Worm (Caenorhabditis elegans): ENCODE results near the gene F22E5.1.
"Not testable (repeated sequence)": the region's sequence is repeated elsewhere in the genome, so short reads cannot be mapped to it uniquely, and the experiment has no call there.

Gene F22E5.1

ce11 chrII:2639401-2640088 is 34.0 kb upstream of the F22E5.1 start, which contains the start of gene F22E5.8:
F22E5.8 (plus strand) TSS chrII:2640038.
- TF ChIP-seq pes-1 (GFP tag; IDR thresholded peaks at IDR 0.05): 0 out of 2 replicates have a peak, but pooled peaks have one; percentile 10
- peak; percentile 58 for TF ChIP-seq ceh-36 (tag; optimal IDR thresholded peaks at IDR 0.05)

ce11 chrII:2640982-2641381 is 32.6 kb upstream of the F22E5.1 start, which contains the start of gene F22E5.23:
F22E5.23 (plus strand) TSS chrII:2641282.
- TF ChIP-seq B0310.2 (tag; optimal IDR thresholded peaks at IDR 0.05): no peak
- no peak for TF ChIP-seq ceh-13 (GFP tag; optimal IDR thresholded peaks at IDR 0.05)
- no peak for TF ChIP-seq F13C5.2 (tag; optimal IDR thresholded peaks at IDR 0.05)
- TF ChIP-seq hmbx-1 (tag; optimal IDR thresholded peaks at IDR 0.05): no peak
- TF ChIP-seq tra-4 (tag; optimal IDR thresholded peaks at IDR 0.05): no peak
- no peak for TF ChIP-seq pes-1 (GFP tag; IDR thresholded peaks at IDR 0.05)
- TF ChIP-seq sea-1 (GFP tag; conservative IDR thresholded peaks at IDR 0.05): no peak
- no peak for TF ChIP-seq hnd-1 (tag; optimal IDR thresholded peaks at IDR 0.05)
- TF ChIP-seq ets-7 (tag; optimal IDR thresholded peaks at IDR 0.05): no peak
- no peak for TF ChIP-seq hmg-4 (GFP tag; optimal IDR thresholded peaks at IDR 0.05)

- no peak for TF ChIP-seq hmbx-1 (tag; optimal IDR thresholded peaks at IDR 0.05)
- no peak for TF ChIP-seq ets-7 (tag; optimal IDR thresholded peaks at IDR 0.05)
- TF ChIP-seq sea-1 (GFP tag; conservative IDR thresholded peaks at IDR 0.05): no peak
- TF ChIP-seq tra-4 (tag; optimal IDR thresholded peaks at IDR 0.05): no peak
Measured at ce11 chrII:2641777-2642176, 31.8 kb upstream of the F22E5.1 start, which contains the start of gene F22E5.7. F22E5.7 (plus strand) TSS chrII:2642077.

ce11 chrII:2644498-2644897 is 29.1 kb upstream of the F22E5.1 start, which contains the start of gene F22E5.11:
F22E5.11 (minus strand) TSS chrII:2644598.
- TF ChIP-seq hmg-4 (GFP tag; optimal IDR thresholded peaks at IDR 0.05) (no peak), ceh-36 (tag; optimal IDR thresholded peaks at IDR 0.05) (no peak), ets-7 (tag; optimal IDR thresholded peaks at IDR 0.05) (no peak), tbx-37 (GFP tag; conservative IDR thresholded peaks at IDR 0.05) (no peak), B0310.2 (tag; optimal IDR thresholded peaks at IDR 0.05) (no peak), F13C5.2 (tag; optimal IDR thresholded peaks at IDR 0.05) (no peak), tra-4 (tag; optimal IDR thresholded peaks at IDR 0.05) (no peak), ceh-13 (GFP tag; optimal IDR thresholded peaks at IDR 0.05) (no peak), scrt-1 (GFP tag; IDR thresholded peaks at IDR 0.05) (no peak), hmbx-1 (tag; optimal IDR thresholded peaks at IDR 0.05) (no peak)

ce11 chrII:2646756-2647155 is 26.8 kb upstream of the F22E5.1 start, which contains the start of gene F22E5.12:
F22E5.12 (minus strand) TSS chrII:2646856.
- not testable (repeated sequence) for TF ChIP-seq ceh-36 (tag; optimal IDR thresholded peaks at IDR 0.05); hmbx-1 (tag; optimal IDR thresholded peaks at IDR 0.05); ceh-13 (GFP tag; optimal IDR thresholded peaks at IDR 0.05)

- TF ChIP-seq sea-1 (GFP tag; conservative IDR thresholded peaks at IDR 0.05) (no peak), tra-4 (tag; optimal IDR thresholded peaks at IDR 0.05) (no peak), flt-1 (GFP tag; IDR thresholded peaks at IDR 0.05) (no peak), pes-1 (GFP tag; IDR thresholded peaks at IDR 0.05) (no peak), ets-7 (tag; optimal IDR thresholded peaks at IDR 0.05) (no peak), tbx-37 (GFP tag; conservative IDR thresholded peaks at IDR 0.05) (no peak), aly-1 (tag; optimal IDR thresholded peaks at IDR 0.05) (no peak), F13C5.2 (tag; optimal IDR thresholded peaks at IDR 0.05) (no peak)
Measured at ce11 chrII:2649015-2649414, 24.6 kb upstream of the F22E5.1 start.

ce11 chrII:2649539-2649938 is 24.0 kb upstream of the F22E5.1 start, which contains the start of the genes F22E5.13 and F22E5.6:
F22E5.13 (minus strand) TSS chrII:2649639.
F22E5.6 (plus strand) TSS chrII:2649835.
- TF ChIP-seq hmbx-1 (tag; optimal IDR thresholded peaks at IDR 0.05): no peak
- no peak for TF ChIP-seq hmg-4 (GFP tag; optimal IDR thresholded peaks at IDR 0.05)
- no peak for TF ChIP-seq tbx-11 (GFP tag; IDR thresholded peaks at IDR 0.05)

- TF ChIP-seq ama-1 (optimal IDR thresholded peaks at IDR 0.05) (no peak), scrt-1 (GFP tag; IDR thresholded peaks at IDR 0.05) (no peak), ets-7 (tag; optimal IDR thresholded peaks at IDR 0.05) (no peak), aly-1 (tag; optimal IDR thresholded peaks at IDR 0.05) (no peak), hnd-1 (tag; optimal IDR thresholded peaks at IDR 0.05) (no peak), flt-1 (GFP tag; IDR thresholded peaks at IDR 0.05) (no peak), B0310.2 (tag; optimal IDR thresholded peaks at IDR 0.05) (no peak)
Measured at ce11 chrII:2656606-2657005, 17.0 kb upstream of the F22E5.1 start, which contains the start of gene sri-47. sri-47 (plus strand) TSS chrII:2656906.

ce11 chrII:2659364-2659763 is 14.2 kb upstream of the F22E5.1 start, which contains the start of gene gcy-21:
gcy-21 (plus strand) TSS chrII:2659664.
- TF ChIP-seq flt-1 (GFP tag; IDR thresholded peaks at IDR 0.05): no peak
